Worm (Caenorhabditis elegans) whole organism, L1 larva: ENCODE data around the gene F12A10.6.
A peak's percentile ranks its signal among the peaks of the same experiment; 100 is the strongest.

Experiments
- C34B4.2 ChIP-seq: sonication (generic microtip); optimal IDR thresholded peaks from 2 replicates; lab custom pipeline; 2017; ENCODE audit warnings: mild to moderate bottlenecking, missing genetic modification characterization, missing compliant biosample characterization
- Y116A8C.19 ChIP-seq: sonication (generic microtip); optimal IDR thresholded peaks from 2 replicates; lab custom pipeline; 2016; ENCODE audit warnings: missing compliant biosample characterization, missing genetic modification characterization, borderline replicate concordance
- aha-1 ChIP-seq: fragments of 150-350 bp; optimal IDR thresholded peaks from 2 replicates; lab custom pipeline; 2014; ENCODE audit warnings: missing biosample characterization, missing genetic modification characterization
- alr-1 ChIP-seq: fragments of 200-800 bp; sonication (Bioruptor generic); optimal IDR thresholded peaks from 2 replicates; lab custom pipeline; 2018; ENCODE audit warnings: borderline replicate concordance, mild to moderate bottlenecking, missing genetic modification characterization, missing compliant biosample characterization
- ama-1 ChIP-seq: fragments of 150-350 bp; optimal IDR thresholded peaks from 2 replicates; lab custom pipeline; 2014
- ceh-8 ChIP-seq: fragments of 200-800 bp; sonication (Bioruptor generic); optimal IDR thresholded peaks from 2 replicates; lab custom pipeline; 2018; ENCODE audit warnings: mild to moderate bottlenecking, missing genetic modification characterization, moderate library complexity, missing compliant biosample characterization
- ceh-90 ChIP-seq: sonication (generic microtip); optimal IDR thresholded peaks from 2 replicates; lab custom pipeline; 2016; ENCODE audit warnings: missing genetic modification characterization, missing compliant biosample characterization
- ces-1 ChIP-seq: fragments of 150-350 bp; optimal IDR thresholded peaks from 2 replicates; lab custom pipeline; 2014; ENCODE audit warnings: missing biosample characterization, missing genetic modification reagents, missing genetic modification characterization
- dpl-1 ChIP-seq, 3 experiments: fragments of 150-350 bp in 2 of 3; sonication (generic microtip) in 1 of 3; optimal IDR thresholded peaks; 2 replicates each; lab custom pipeline; 2014 to 2017; ENCODE audit warnings: missing biosample characterization in 3 of 3, missing genetic modification characterization in 3 of 3, missing genetic modification reagents in 3 of 3
- efl-1 ChIP-seq, 4 experiments: fragments of 150-350 bp; optimal IDR thresholded peaks in 3 of 4; peaks in 1 of 4; 1 replicate in 1 of 4; 2 replicates in 3 of 4; lab custom pipeline; 2014; ENCODE audit warnings: missing biosample characterization in 2 of 4, missing genetic modification characterization in 2 of 4, missing genetic modification reagents in 2 of 4
- efl-3 ChIP-seq: fragments of 200-800 bp; sonication (Bioruptor generic); optimal IDR thresholded peaks from 2 replicates; lab custom pipeline; 2018; ENCODE audit warnings: mild to moderate bottlenecking, missing genetic modification characterization, missing compliant biosample characterization
- egl-13 ChIP-seq: sonication (generic microtip); optimal IDR thresholded peaks from 2 replicates; lab custom pipeline; 2016; ENCODE audit warnings: missing genotype, missing genetic modification reagents, missing genetic modification characterization, missing compliant biosample characterization
- ets-5 ChIP-seq: fragments of 200-800 bp; sonication (Bioruptor generic); IDR thresholded peaks from 2 replicates; pipeline ENCODE4 v1.3.6; 2022; ENCODE audit warnings: missing genetic modification characterization, missing compliant biosample characterization
- fkh-10 ChIP-seq: sonication (generic microtip); optimal IDR thresholded peaks from 2 replicates; lab custom pipeline; 2017; ENCODE audit warnings: missing biosample characterization, missing genetic modification reagents, missing genetic modification characterization
- fos-1 ChIP-seq: fragments of 150-350 bp; optimal IDR thresholded peaks from 2 replicates; lab custom pipeline; 2014; ENCODE audit warnings: missing biosample characterization, missing genetic modification characterization
- hlh-4 ChIP-seq: sonication (generic microtip); optimal IDR thresholded peaks from 2 replicates; lab custom pipeline; 2016; ENCODE audit warnings: mild to moderate bottlenecking, missing genetic modification characterization, missing compliant biosample characterization
- hpl-2 ChIP-seq: fragments of 150-350 bp; optimal IDR thresholded peaks from 2 replicates; lab custom pipeline; 2014; ENCODE audit warnings: missing biosample characterization, missing genetic modification reagents, missing genetic modification characterization
- irx-1 ChIP-seq: sonication (generic microtip); optimal IDR thresholded peaks from 2 replicates; lab custom pipeline; 2016; ENCODE audit warnings: missing genetic modification characterization, missing compliant biosample characterization
- isw-1 ChIP-seq: fragments of 200-800 bp; sonication (Bioruptor generic); IDR thresholded peaks from 2 replicates; pipeline ENCODE4 v1.3.6; 2022; ENCODE audit warnings: missing genetic modification characterization, missing compliant biosample characterization
- lin-13 ChIP-seq: fragments of 150-350 bp; optimal IDR thresholded peaks from 2 replicates; lab custom pipeline; 2014; ENCODE audit warnings: missing biosample characterization, missing genetic modification reagents, missing genetic modification characterization
- lin-15B ChIP-seq: fragments of 150-350 bp; sonication (generic microtip); optimal IDR thresholded peaks from 3 replicates; lab custom pipeline; 2014; ENCODE audit warnings: missing biosample characterization, missing genetic modification characterization
- lin-39 ChIP-seq: fragments of 150-350 bp; optimal IDR thresholded peaks from 2 replicates; lab custom pipeline; 2014; ENCODE audit warnings: missing biosample characterization, missing genetic modification reagents, missing genetic modification characterization
- lsy-2 ChIP-seq, 2 experiments: fragments of 150-350 bp; optimal IDR thresholded peaks; 2 replicates each; lab custom pipeline; 2014; ENCODE audit warnings: missing biosample characterization in 2 of 2, missing genetic modification characterization in 2 of 2
- mab-9 ChIP-seq: fragments of 200-800 bp; sonication (Bioruptor generic); IDR thresholded peaks from 2 replicates; pipeline ENCODE4 v1.3.6; 2022; ENCODE audit warnings: missing genetic modification reagents, missing genetic modification characterization, missing compliant biosample characterization
- mdl-1 ChIP-seq, 2 experiments: fragments of 150-350 bp; optimal IDR thresholded peaks; 2 replicates each; lab custom pipeline; 2014 to 2017; ENCODE audit warnings: missing biosample characterization in 2 of 2, missing genetic modification characterization in 2 of 2, inconsistent platforms in 1 of 2
- nhr-11 ChIP-seq: fragments of 150-350 bp; optimal IDR thresholded peaks from 2 replicates; lab custom pipeline; 2014; ENCODE audit warnings: missing biosample characterization, missing genetic modification characterization
- nhr-19 ChIP-seq: fragments of 200-800 bp; sonication (Bioruptor generic); conservative IDR thresholded peaks from 2 replicates; pipeline ENCODE4 v1.3.6; 2022; ENCODE audit warnings: missing genetic modification characterization, missing compliant biosample characterization
- nhr-28 ChIP-seq: fragments of 150-350 bp; optimal IDR thresholded peaks from 2 replicates; lab custom pipeline; 2014; ENCODE audit warnings: missing biosample characterization, missing genetic modification characterization
- nhr-76 ChIP-seq: sonication (generic microtip); optimal IDR thresholded peaks from 2 replicates; lab custom pipeline; 2017; ENCODE audit warnings: missing biosample characterization, missing genetic modification characterization
- nhr-77 ChIP-seq: fragments of 150-350 bp; optimal IDR thresholded peaks from 2 replicates; lab custom pipeline; 2014; ENCODE audit warnings: missing biosample characterization, missing genetic modification characterization
- nhr-90 ChIP-seq: sonication (generic microtip); optimal IDR thresholded peaks from 2 replicates; lab custom pipeline; 2016; ENCODE audit warnings: mild to moderate bottlenecking, missing genetic modification characterization, missing compliant biosample characterization; ENCODE audit not compliant: poor library complexity
- pag-3 ChIP-seq: sonication (generic microtip); optimal IDR thresholded peaks from 2 replicates; lab custom pipeline; 2017; ENCODE audit warnings: missing genetic modification characterization, mild to moderate bottlenecking, missing compliant biosample characterization, antibody characterized with exemption, borderline replicate concordance; ENCODE audit not compliant: insufficient read depth
- rnt-1 ChIP-seq: sonication (generic microtip); optimal IDR thresholded peaks from 2 replicates; lab custom pipeline; 2016; ENCODE audit warnings: mild to moderate bottlenecking, missing genetic modification characterization, moderate library complexity, missing compliant biosample characterization
- skn-1 ChIP-seq: fragments of 150-350 bp; optimal IDR thresholded peaks from 2 replicates; lab custom pipeline; 2014; ENCODE audit warnings: missing biosample characterization, missing genetic modification characterization
- snpc-4 ChIP-seq: fragments of 150-350 bp; optimal IDR thresholded peaks from 2 replicates; lab custom pipeline; 2014; ENCODE audit warnings: missing biosample characterization, missing genetic modification characterization
- sptf-1 ChIP-seq: fragments of 150-350 bp; optimal IDR thresholded peaks from 2 replicates; lab custom pipeline; 2014; ENCODE audit warnings: missing biosample characterization, missing genetic modification characterization
- sup-37 ChIP-seq: fragments of 200-800 bp; sonication (Bioruptor generic); optimal IDR thresholded peaks from 2 replicates; lab custom pipeline; 2018; ENCODE audit warnings: mild to moderate bottlenecking, missing genetic modification characterization, missing compliant biosample characterization
- swsn-7 ChIP-seq: sonication (generic microtip); optimal IDR thresholded peaks from 2 replicates; lab custom pipeline; 2016; ENCODE audit warnings: missing genetic modification characterization, missing compliant biosample characterization
- tbx-2 ChIP-seq: sonication (generic microtip); optimal IDR thresholded peaks from 2 replicates; lab custom pipeline; 2016; ENCODE audit warnings: missing genetic modification characterization, missing compliant biosample characterization
- unc-62 ChIP-seq: fragments of 150-350 bp; optimal IDR thresholded peaks from 2 replicates; lab custom pipeline; 2014; ENCODE audit warnings: missing biosample characterization, missing genetic modification reagents, missing genetic modification characterization
- unc-86 ChIP-seq: sonication (generic microtip); optimal IDR thresholded peaks from 2 replicates; lab custom pipeline; 2016; ENCODE audit warnings: missing genetic modification characterization, missing compliant biosample characterization
- unc-98 ChIP-seq: fragments of 200-800 bp; sonication (Bioruptor generic); IDR thresholded peaks from 2 replicates; pipeline ENCODE4 v1.3.6; 2022; ENCODE audit warnings: missing genetic modification characterization, missing compliant biosample characterization
- vab-15 ChIP-seq: sonication (generic microtip); optimal IDR thresholded peaks from 2 replicates; lab custom pipeline; 2017; ENCODE audit warnings: missing genotype, mild to moderate bottlenecking, missing genetic modification characterization, missing compliant biosample characterization
- zag-1 ChIP-seq: fragments of 150-350 bp; optimal IDR thresholded peaks from 2 replicates; lab custom pipeline; 2014; ENCODE audit warnings: missing biosample characterization, missing genetic modification characterization
- zip-4 ChIP-seq: fragments of 200-800 bp; sonication (Bioruptor generic); optimal IDR thresholded peaks from 2 replicates; lab custom pipeline; 2018; ENCODE audit warnings: mild to moderate bottlenecking, missing genetic modification characterization, moderate library complexity, missing compliant biosample characterization
- ztf-11 ChIP-seq, 2 experiments: sonication (generic microtip); optimal IDR thresholded peaks; 2 replicates each; lab custom pipeline; 2016 to 2017; ENCODE audit warnings: missing genetic modification characterization in 2 of 2, missing biosample characterization in 1 of 2, missing compliant biosample characterization in 1 of 2
- ztf-4 ChIP-seq: fragments of 150-350 bp; optimal IDR thresholded peaks from 2 replicates; lab custom pipeline; 2014; ENCODE audit warnings: missing biosample characterization, missing genetic modification characterization

Gene F12A10.6

ce11 chrII:5543476-5544144 lies 49.3 kb upstream of the F12A10.6 start (continued):
- peak; percentile 98 for TF ChIP-seq ceh-8
- peak; percentile 99 for TF ChIP-seq nhr-77
- peak; percentile 71 for TF ChIP-seq ceh-90 (tag; lab: Kevin White, UChicago)
- peak; percentile 60 for TF ChIP-seq lin-15B (tag; lab: Kevin White, UChicago)
- peak; percentile 96 for TF ChIP-seq lin-39 (tag; lab: Kevin White, UChicago)
- TF ChIP-seq ama-1 (lab: Kevin White, UChicago), result peak; percentile 100
- peak in 1 of 2 experiments; percentile 93 for TF ChIP-seq ztf-11 (tag; optimal IDR thresholded peaks at IDR 0.05; lab: Kevin White, UChicago)
- TF ChIP-seq pag-3 (tag; lab: Kevin White, UChicago), result peak; percentile 79
- TF ChIP-seq mdl-1 (tag; optimal IDR thresholded peaks at IDR 0.05; lab: Kevin White, UChicago), result peak; percentile 38 to 93
- TF ChIP-seq nhr-28, result peak; percentile 69
- no peak for TF ChIP-seq sptf-1 (tag; lab: Kevin White, UChicago)
- TF ChIP-seq ets-5 (GFP tag; lab: Robert Waterston, UW), result 0 out of 2 replicates have a peak, but pooled peaks have one; percentile 74
- peak; percentile 99 for TF ChIP-seq irx-1 (tag; lab: Kevin White, UChicago)
- peak; percentile 87 for TF ChIP-seq vab-15 (tag; lab: Kevin White, UChicago)
- peak; percentile 98 for TF ChIP-seq egl-13 (tag; lab: Kevin White, UChicago)
- TF ChIP-seq hlh-4 (tag; lab: Kevin White, UChicago), result peak; percentile 49
- TF ChIP-seq mab-9 (GFP tag; lab: Robert Waterston, UW), result peak; percentile 98
- peak; percentile 69 for TF ChIP-seq Y116A8C.19
- peak; percentile 99 for TF ChIP-seq nhr-19 (GFP tag; lab: Robert Waterston, UW)
- peak; percentile 98 for TF ChIP-seq rnt-1 (tag; lab: Kevin White, UChicago)
- TF ChIP-seq ztf-4, result peak; percentile 99
- peak; percentile 46 for TF ChIP-seq unc-62 (GFP tag; lab: Kevin White, UChicago)
- peak; percentile 79 for TF ChIP-seq unc-98 (GFP tag; lab: Robert Waterston, UW)
- TF ChIP-seq efl-3, result peak; percentile 83
- no peak for TF ChIP-seq alr-1 (tag; lab: Kevin White, UChicago)
- TF ChIP-seq sup-37 (GFP tag; lab: Kevin White, UChicago), result peak; percentile 98
- TF ChIP-seq zag-1 (tag; lab: Kevin White, UChicago), result peak; percentile 95
- TF ChIP-seq hpl-2 (GFP tag; lab: Kevin White, UChicago), result peak; percentile 98
- TF ChIP-seq nhr-76 (tag; lab: Kevin White, UChicago), result peak; percentile 98
- peak; percentile 97 for TF ChIP-seq fos-1
- peak; percentile 96 for TF ChIP-seq nhr-11 (tag; lab: Kevin White, UChicago)
- peak; percentile 100 for TF ChIP-seq snpc-4 (tag; lab: Kevin White, UChicago)
- peak; percentile 92 to 93 for TF ChIP-seq efl-1 (optimal IDR thresholded peaks at IDR 0.05; lab: Kevin White, UChicago)
- peak; percentile 80 to 98 for TF ChIP-seq efl-1 (GFP tag; optimal IDR thresholded peaks at IDR 0.05 in 1 of 2; lab: Kevin White, UChicago)
- TF ChIP-seq nhr-90 (tag; lab: Kevin White, UChicago), result peak; percentile 100
- TF ChIP-seq C34B4.2, result peak; percentile 67
- TF ChIP-seq skn-1 (tag; lab: Kevin White, UChicago), result peak; percentile 90
- peak; percentile 100 for TF ChIP-seq tbx-2 (tag; lab: Kevin White, UChicago)
- peak; percentile 96 for TF ChIP-seq lsy-2 (tag; optimal IDR thresholded peaks at IDR 0.05; lab: Kevin White, UChicago)
- TF ChIP-seq fkh-10 (GFP tag; lab: Kevin White, UChicago), result peak; percentile 99
- peak; percentile 98 for TF ChIP-seq isw-1 (GFP tag; lab: Robert Waterston, UW)
- peak; percentile 96 for TF ChIP-seq lin-13 (GFP tag; lab: Kevin White, UChicago)
- TF ChIP-seq swsn-7, result peak; percentile 100
- TF ChIP-seq dpl-1 (GFP tag; optimal IDR thresholded peaks at IDR 0.05; lab: Kevin White, UChicago), result peak; percentile 80 to 85 (median 83)
- peak; percentile 98 for TF ChIP-seq unc-86 (tag; lab: Kevin White, UChicago)
- peak; percentile 92 for TF ChIP-seq ces-1 (GFP tag; lab: Kevin White, UChicago)
- peak; percentile 95 for TF ChIP-seq zip-4 (GFP tag; lab: Kevin White, UChicago)
- peak; percentile 62 for TF ChIP-seq aha-1 (tag; lab: Kevin White, UChicago)
